Worm (Caenorhabditis elegans) whole organism, dauer: ENCODE data around the gene T03F6.6.

Experiments used
- unc-62 ChIP-seq: sonication (generic microtip); optimal IDR thresholded peaks from 2 replicates; lab custom pipeline; 2017; ENCODE audit warnings: missing biosample characterization, missing genetic modification reagents, missing genetic modification characterization

Gene T03F6.6

ce11 chrIII:13389078-13389477, 9.0 kb upstream of the T03F6.6 start, which contains the start of gene T03F6.3:
T03F6.3 (plus strand) TSS chrIII:13389395.
- TF ChIP-seq unc-62 (GFP tag; lab: Kevin White, UChicago), result no peak

ce11 chrIII:13388621-13389020, 8.5 kb upstream of the T03F6.6 start:
- TF ChIP-seq unc-62 (GFP tag; lab: Kevin White, UChicago), result no peak

- TF ChIP-seq unc-62 (GFP tag; lab: Kevin White, UChicago), result no peak
Observed at ce11 chrIII:13385850-13386249, 5.8 kb upstream of the T03F6.6 start, which contains the start of gene T03F6.4. T03F6.4 (plus strand) TSS chrIII:13386150.

DNA sequence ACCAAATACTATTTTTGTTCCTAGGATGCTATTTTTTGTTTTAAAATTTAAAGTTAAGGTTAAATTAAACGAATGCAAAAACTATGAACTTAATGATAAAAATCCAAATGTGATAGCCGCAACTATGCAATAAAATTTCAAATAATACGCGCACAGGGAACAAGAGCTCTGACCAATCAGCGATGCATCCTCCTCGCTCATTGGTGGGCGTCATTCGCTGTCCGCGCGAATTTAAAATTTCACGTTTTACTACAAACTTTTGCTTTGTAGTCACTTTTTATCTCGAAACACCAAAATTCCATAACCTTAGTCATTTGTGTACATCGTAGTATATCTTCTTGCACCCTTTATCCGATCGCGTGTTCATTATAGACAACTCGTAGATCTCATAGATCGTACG, 3.1 kb upstream of the T03F6.6 start:
- TF ChIP-seq unc-62 (GFP tag; lab: Kevin White, UChicago), result no peak

DNA sequence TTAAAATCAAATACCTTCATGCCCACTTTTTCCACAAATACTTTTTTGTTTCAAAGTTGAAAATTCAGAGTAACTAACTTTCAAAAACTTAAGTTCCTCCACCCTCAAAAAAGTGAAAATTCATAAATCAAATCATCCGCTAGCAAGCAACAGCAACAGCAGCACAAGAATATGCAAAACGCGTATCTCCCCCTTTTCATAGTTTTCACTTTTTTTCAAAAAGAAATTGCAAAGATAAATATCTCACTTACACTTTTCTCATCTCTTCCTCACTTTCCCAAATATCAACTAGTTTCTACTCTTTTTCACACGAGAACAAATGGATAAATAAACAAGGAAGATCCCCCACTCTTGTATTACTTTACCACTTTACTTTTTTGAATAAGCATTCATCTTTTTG, 1.6 kb upstream of the T03F6.6 start:
- TF ChIP-seq unc-62 (GFP tag; lab: Kevin White, UChicago), result no peak

ce11 chrIII:13380881-13381280, 785 bp upstream of the T03F6.6 start:
- no peak for TF ChIP-seq unc-62 (GFP tag; lab: Kevin White, UChicago)

DNA sequence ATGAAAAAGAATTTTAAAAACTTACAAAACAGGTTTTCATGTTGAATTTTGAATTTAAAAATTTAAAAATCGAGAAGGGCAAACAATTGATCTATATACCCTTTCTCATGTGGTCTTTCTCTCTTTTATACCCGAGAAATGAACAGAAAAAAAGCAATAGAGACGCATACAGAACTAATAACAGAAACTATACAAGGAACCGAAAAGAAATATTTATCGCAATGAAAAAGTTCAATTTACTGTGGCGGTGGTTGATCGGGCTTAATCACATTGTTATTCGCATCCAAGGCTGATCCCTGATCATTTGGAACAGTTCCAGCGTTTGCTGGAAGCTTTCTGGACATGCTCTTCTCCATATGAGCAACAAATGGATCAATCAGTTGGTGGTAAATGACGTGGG, 1.9 kb downstream of the T03F6.6 start, which contains the start of gene T03F6.10:
Gene T03F6.10 (minus strand): TSS at position 101 of the 400 bp plus-strand sequence.
- TF ChIP-seq unc-62 (GFP tag; lab: Kevin White, UChicago), result no peak

- TF ChIP-seq unc-62 (GFP tag; lab: Kevin White, UChicago), result no peak
Observed at ce11 chrIII:13377249-13377648, 2.8 kb downstream of the T03F6.6 start.

DNA sequence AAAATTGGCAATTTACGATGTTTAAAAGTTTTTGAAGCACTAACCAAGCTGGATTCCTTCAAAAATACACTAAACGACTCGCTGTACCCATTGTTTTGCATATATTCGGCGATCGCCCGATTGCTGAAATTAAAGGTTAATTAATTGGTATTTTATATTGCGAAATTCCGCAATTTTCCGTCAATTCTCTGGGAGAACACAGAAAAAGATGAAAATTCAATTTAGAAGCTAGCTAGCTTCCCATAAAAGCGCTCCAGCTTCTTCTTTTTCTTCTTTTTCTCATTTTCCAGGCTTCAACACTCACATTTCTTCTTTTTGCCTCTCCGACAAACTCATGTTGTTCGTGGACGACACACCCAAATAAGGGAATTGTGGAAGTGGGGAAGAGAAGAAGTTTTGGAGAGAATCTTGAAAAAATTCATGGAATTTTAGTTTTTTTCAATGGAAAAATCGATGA, 3.8 kb downstream of the T03F6.6 start, which contains the start of gene lis-1:
Gene lis-1 (minus strand): TSS at position 407 of the 457 bp plus-strand sequence.
- TF ChIP-seq unc-62 (GFP tag; lab: Kevin White, UChicago), result no peak

DNA sequence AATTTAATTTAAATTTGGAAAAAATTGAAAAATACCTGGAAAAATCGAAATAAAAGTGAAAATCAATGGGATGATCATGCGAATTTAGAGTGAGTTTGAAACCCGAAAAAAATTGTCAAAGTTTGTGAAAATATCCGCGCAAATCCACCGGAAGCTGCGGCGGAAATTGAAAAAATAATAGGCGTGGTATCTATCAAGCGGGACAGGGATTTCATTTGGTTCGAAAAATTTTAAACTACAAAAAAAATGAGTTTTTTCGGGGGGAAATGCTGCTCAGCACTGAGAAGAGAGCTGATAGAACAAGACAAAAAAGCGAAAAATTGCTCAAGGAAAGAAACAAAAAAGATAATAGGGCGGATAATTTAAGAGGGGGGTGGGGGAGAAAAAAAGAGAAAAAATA, 9.1 kb downstream of the T03F6.6 start, which contains the start of gene T03F6.9:
Gene T03F6.9 (minus strand): TSS at position 101 of the 400 bp plus-strand sequence.
- TF ChIP-seq unc-62 (GFP tag; lab: Kevin White, UChicago), result no peak

DNA sequence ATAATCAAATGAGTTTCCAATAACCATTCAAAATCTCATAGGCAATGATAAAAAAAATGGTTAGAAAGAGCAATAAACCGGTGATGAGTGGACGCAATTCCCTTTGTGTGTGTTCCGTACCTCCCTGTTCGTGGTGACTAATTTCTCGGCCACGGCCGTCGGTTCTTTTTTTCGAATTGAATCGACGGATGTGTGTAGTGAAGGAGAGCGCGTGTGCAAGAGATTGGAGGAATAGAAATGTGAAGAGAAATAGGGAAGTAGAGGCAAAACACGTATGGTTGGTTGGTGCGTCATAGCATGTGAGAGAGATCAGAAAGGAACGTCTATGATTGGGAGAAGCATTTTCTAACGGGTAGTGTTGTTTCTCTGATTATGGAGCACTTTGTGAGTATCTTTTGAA, 20.2 kb downstream of the T03F6.6 start:
- no peak for TF ChIP-seq unc-62 (GFP tag; lab: Kevin White, UChicago)

DNA sequence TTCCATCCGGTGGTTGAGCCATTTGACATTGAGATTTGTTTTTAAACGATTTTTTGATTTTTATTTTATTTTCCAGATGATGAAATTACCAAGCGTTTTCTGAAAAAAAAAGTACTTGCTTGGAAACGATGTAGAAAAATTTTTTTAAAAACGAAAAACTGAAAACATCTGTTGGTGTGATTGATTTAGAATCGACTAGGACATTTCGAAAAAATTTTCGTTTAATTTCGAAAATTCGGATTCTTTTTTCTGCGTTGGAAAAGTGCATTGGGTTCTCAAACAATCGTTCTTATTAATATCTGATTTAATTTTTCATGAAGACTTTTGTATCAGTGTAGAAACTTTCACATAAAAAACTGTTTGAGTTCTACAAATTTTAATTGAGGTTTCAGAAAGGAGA, 20.8 kb downstream of the T03F6.6 start, which contains the start of gene F53A2.9:
Gene F53A2.9 (minus strand): TSS at position 101 of the 400 bp plus-strand sequence.
- no peak for TF ChIP-seq unc-62 (GFP tag; lab: Kevin White, UChicago)

- TF ChIP-seq unc-62 (GFP tag; lab: Kevin White, UChicago), result no peak
Observed at ce11 chrIII:13350964-13351363, 29.1 kb downstream of the T03F6.6 start.

DNA sequence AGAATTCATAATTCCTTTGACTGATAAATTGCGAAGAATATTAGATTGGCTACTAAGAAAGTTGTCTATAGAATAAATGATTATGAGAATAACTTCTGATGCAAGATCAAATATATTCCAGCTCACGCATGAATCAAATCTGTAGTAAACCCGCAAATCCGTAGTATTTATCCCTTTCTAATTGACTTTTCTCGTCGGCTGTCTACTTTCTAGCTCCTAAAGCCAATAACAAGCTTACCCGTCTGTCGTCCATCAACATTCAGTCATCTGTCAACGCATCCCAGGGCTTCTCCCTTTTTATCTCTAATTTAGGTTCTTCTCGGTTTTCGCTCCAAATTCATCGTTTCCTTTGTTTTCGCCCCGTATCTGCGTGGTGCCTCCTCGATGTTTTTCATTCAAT, 31.2 kb downstream of the T03F6.6 start:
- TF ChIP-seq unc-62 (GFP tag; lab: Kevin White, UChicago), result no peak

- TF ChIP-seq unc-62 (GFP tag; lab: Kevin White, UChicago), result no peak
Observed at ce11 chrIII:13347782-13348327, 32.2 kb downstream of the T03F6.6 start.

ce11 chrIII:13346785-13347184, 33.3 kb downstream of the T03F6.6 start, which contains the start of gene mtm-6:
mtm-6 (plus strand) TSS chrIII:13347085.
- no peak for TF ChIP-seq unc-62 (GFP tag; lab: Kevin White, UChicago)

DNA sequence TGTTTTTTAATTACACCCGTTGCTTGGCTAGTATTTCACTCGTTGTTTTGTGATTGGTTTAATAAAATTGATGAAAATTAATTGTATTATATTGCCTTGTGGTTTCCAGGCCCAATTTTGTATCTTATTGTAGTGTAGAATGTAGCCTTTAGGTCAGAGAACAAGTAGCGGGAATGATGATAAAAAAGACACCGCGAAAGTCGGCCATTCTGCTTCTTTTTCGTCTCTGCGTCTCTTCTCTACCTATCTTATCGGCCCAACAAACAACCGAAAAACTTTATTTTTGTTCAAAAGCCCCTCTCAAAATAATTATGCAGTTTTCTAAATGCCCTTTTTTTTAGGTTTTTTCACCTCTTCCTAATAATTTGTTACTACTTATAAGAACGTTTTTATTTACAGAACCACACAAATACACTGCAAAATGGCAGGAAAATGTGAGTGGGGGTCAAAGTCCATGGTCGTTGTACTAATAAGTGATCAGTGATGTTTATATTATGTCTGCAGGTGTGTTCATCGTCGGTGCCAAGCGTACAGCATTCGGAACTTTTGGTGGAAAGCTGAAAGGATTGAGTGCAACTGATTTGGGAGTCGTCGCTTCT, 35.5 kb downstream of the T03F6.6 start, which contains the start of gene acaa-2:
Gene acaa-2 (plus strand): TSS at position 400 of the 599 bp plus-strand sequence.
- no peak for TF ChIP-seq unc-62 (GFP tag; lab: Kevin White, UChicago)
